Worm (Caenorhabditis elegans) whole organism, L2 larva: ENCODE data around the gene F45D11.5.
"Not testable (repeated sequence)": the region's sequence is repeated elsewhere in the genome, so short reads cannot be mapped to it uniquely, and the experiment has no call there.

Source experiments
- F13H6.1 ChIP-seq: sonication (generic microtip); optimal IDR thresholded peaks from 2 replicates; lab custom pipeline; 2016; ENCODE audit warnings: missing genetic modification characterization, missing compliant biosample characterization
- ZK546.5 ChIP-seq: sonication (generic microtip); optimal IDR thresholded peaks from 2 replicates; lab custom pipeline; 2017; ENCODE audit warnings: missing biosample characterization, missing genetic modification characterization
- alr-1 ChIP-seq: fragments of 150-350 bp; optimal IDR thresholded peaks from 2 replicates; lab custom pipeline; 2014; ENCODE audit warnings: missing biosample characterization, missing genetic modification characterization
- aly-2 ChIP-seq: fragments of 150-350 bp; optimal IDR thresholded peaks from 2 replicates; lab custom pipeline; 2014; ENCODE audit warnings: missing biosample characterization, missing genetic modification characterization
- ama-1 ChIP-seq: fragments of 150-350 bp; optimal IDR thresholded peaks from 2 replicates; lab custom pipeline; 2018; ENCODE audit warnings: inconsistent platforms
- blmp-1 ChIP-seq: sonication (generic microtip); optimal IDR thresholded peaks from 2 replicates; lab custom pipeline; 2017; ENCODE audit warnings: missing genetic modification characterization, mild to moderate bottlenecking, missing compliant biosample characterization, antibody characterized with exemption, moderate library complexity; ENCODE audit not compliant: insufficient read depth
- ceh-16 ChIP-seq: fragments of 150-350 bp; optimal IDR thresholded peaks from 2 replicates; lab custom pipeline; 2014; ENCODE audit warnings: missing biosample characterization, missing genetic modification characterization
- ceh-82 ChIP-seq: fragments of 150-350 bp; optimal IDR thresholded peaks from 2 replicates; lab custom pipeline; 2014; ENCODE audit warnings: missing biosample characterization, missing genetic modification characterization
- crh-2 ChIP-seq: sonication (generic microtip); optimal IDR thresholded peaks from 2 replicates; lab custom pipeline; 2017; ENCODE audit warnings: missing biosample characterization, missing genetic modification characterization
- egl-27 ChIP-seq: sonication (generic microtip); optimal IDR thresholded peaks from 3 replicates; lab custom pipeline; 2017; ENCODE audit warnings: missing biosample characterization, missing genetic modification reagents, missing genetic modification characterization
- elt-1 ChIP-seq: fragments of 150-350 bp; optimal IDR thresholded peaks from 2 replicates; lab custom pipeline; 2014; ENCODE audit warnings: missing biosample characterization, missing genetic modification characterization
- elt-3 ChIP-seq: sonication (generic microtip); optimal IDR thresholded peaks from 2 replicates; lab custom pipeline; 2017; ENCODE audit warnings: missing biosample characterization, missing genetic modification characterization
- fos-1 ChIP-seq: fragments of 150-350 bp; optimal IDR thresholded peaks from 2 replicates; lab custom pipeline; 2014; ENCODE audit warnings: missing biosample characterization, missing genetic modification characterization
- gmeb-1 ChIP-seq: fragments of 150-350 bp; optimal IDR thresholded peaks from 2 replicates; lab custom pipeline; 2014; ENCODE audit warnings: missing biosample characterization, missing genetic modification characterization
- lin-11 ChIP-seq: fragments of 150-350 bp; sonication (generic microtip); optimal IDR thresholded peaks from 2 replicates; lab custom pipeline; 2014; ENCODE audit warnings: missing biosample characterization, missing genetic modification characterization, inconsistent platforms, mixed read lengths
- lin-13 ChIP-seq: fragments of 150-350 bp; optimal IDR thresholded peaks from 2 replicates; lab custom pipeline; 2014; ENCODE audit warnings: missing biosample characterization, missing genetic modification reagents, missing genetic modification characterization
- lin-39 ChIP-seq: fragments of 150-350 bp; optimal IDR thresholded peaks from 2 replicates; lab custom pipeline; 2014; ENCODE audit warnings: missing biosample characterization, missing genetic modification reagents, missing genetic modification characterization
- mab-5 ChIP-seq: fragments of 150-350 bp; optimal IDR thresholded peaks from 2 replicates; lab custom pipeline; 2014; ENCODE audit warnings: missing biosample characterization, missing genetic modification characterization
- mdl-1 ChIP-seq, 2 experiments: fragments of 150-350 bp in 1 of 2; sonication (generic microtip) in 1 of 2; optimal IDR thresholded peaks; 2 replicates each; lab custom pipeline; 2017; ENCODE audit warnings: missing biosample characterization in 2 of 2, missing genetic modification characterization in 2 of 2
- nhr-10 ChIP-seq: sonication (generic microtip); optimal IDR thresholded peaks from 2 replicates; lab custom pipeline; 2017; ENCODE audit warnings: missing biosample characterization, missing genetic modification characterization
- nhr-12 ChIP-seq: fragments of 150-350 bp; optimal IDR thresholded peaks from 2 replicates; lab custom pipeline; 2014; ENCODE audit warnings: missing biosample characterization, missing genetic modification characterization
- nhr-129 ChIP-seq: fragments of 150-350 bp; optimal IDR thresholded peaks from 2 replicates; lab custom pipeline; 2014; ENCODE audit warnings: missing biosample characterization, missing genetic modification characterization
- nhr-23 ChIP-seq: fragments of 150-350 bp; optimal IDR thresholded peaks from 2 replicates; lab custom pipeline; 2014; ENCODE audit warnings: missing biosample characterization, missing genetic modification reagents, missing genetic modification characterization
- nhr-237 ChIP-seq: fragments of 150-350 bp; optimal IDR thresholded peaks from 2 replicates; lab custom pipeline; 2014; ENCODE audit warnings: missing biosample characterization, missing genetic modification characterization
- nhr-25 ChIP-seq: fragments of 150-350 bp; sonication (generic microtip); optimal IDR thresholded peaks from 3 replicates; lab custom pipeline; 2014; ENCODE audit warnings: missing biosample characterization, missing genetic modification characterization
- nhr-77 ChIP-seq: fragments of 150-350 bp; optimal IDR thresholded peaks from 2 replicates; lab custom pipeline; 2014; ENCODE audit warnings: missing biosample characterization, missing genetic modification characterization
- sma-3 ChIP-seq: sonication (generic microtip); optimal IDR thresholded peaks from 2 replicates; lab custom pipeline; 2016; ENCODE audit warnings: missing genetic modification reagents, missing genetic modification characterization, missing compliant biosample characterization
- ztf-1 ChIP-seq: fragments of 200-800 bp; sonication (Bioruptor generic); conservative IDR thresholded peaks from 2 replicates; pipeline ENCODE4 v1.3.6; 2022; ENCODE audit warnings: missing genetic modification characterization, missing compliant biosample characterization
- ztf-4 ChIP-seq: fragments of 150-350 bp; optimal IDR thresholded peaks from 2 replicates; lab custom pipeline; 2014; ENCODE audit warnings: missing biosample characterization, missing genetic modification characterization

The F45D11.5 gene

DNA sequence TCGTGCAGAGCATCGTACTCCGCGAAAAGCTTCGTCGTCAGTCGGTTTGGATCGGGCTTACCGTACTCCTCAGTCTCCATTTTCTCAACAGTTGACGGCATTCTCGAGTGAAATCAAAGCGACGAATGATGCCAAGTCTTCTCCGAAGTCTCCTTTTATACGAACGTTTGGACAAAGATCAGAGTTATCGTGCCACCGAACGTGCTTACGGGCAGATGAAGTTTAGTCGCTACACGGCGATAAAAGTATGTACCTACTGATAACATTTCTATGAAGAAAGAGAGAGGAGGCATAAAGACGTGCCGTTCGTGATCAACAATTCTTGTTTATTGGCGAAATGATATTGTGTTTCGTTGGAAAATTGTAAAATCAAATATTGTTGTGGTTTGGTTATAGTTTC, 4.9 kb downstream of the F45D11.5 start, which contains the start of gene F45D11.14:
Gene F45D11.14 (minus strand): TSS at position 101 of the 400 bp plus-strand sequence.
- TF ChIP-seq ztf-1 (GFP tag; lab: Robert Waterston, UW); nhr-10; ceh-82 (tag; lab: Kevin White, UChicago): not testable (repeated sequence)

ce11 chrII:1024684-1025083, 23.2 kb downstream of the F45D11.5 start, which contains the start of gene btb-11:
Gene btb-11 (minus strand): TSS chrII:1024784.
- not testable (repeated sequence) for TF ChIP-seq ceh-82 (tag; lab: Kevin White, UChicago); lin-11 (tag; lab: Kevin White, UChicago); gmeb-1

DNA sequence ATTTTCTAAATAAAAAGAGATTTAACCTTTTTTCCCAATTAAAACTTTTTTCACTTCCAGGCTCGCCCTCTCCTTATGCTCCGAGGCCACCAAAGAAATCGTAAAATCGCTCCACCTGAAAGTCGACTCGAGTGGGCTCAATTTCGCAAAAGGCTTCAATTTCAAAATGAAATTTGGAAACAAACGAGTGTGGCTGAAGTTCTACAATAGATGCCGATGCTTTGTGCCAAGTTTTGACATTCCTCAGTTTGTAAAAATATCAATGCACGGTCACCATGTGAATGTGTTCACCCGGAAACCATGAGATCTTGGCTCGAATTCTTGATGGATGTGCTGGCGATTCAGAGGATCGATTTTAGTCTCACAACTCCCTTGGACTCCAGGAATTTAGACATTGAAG, 25.2 kb downstream of the F45D11.5 start, which contains the start of gene M01D1.12:
Gene M01D1.12 (plus strand): TSS at position 301 of the 400 bp plus-strand sequence.
- no peak for TF ChIP-seq fos-1 (tag; lab: Kevin White, UChicago)
- TF ChIP-seq lin-11 (tag; lab: Kevin White, UChicago) = no peak
- no peak for TF ChIP-seq ztf-4
- no peak for TF ChIP-seq ceh-82 (tag; lab: Kevin White, UChicago)
- TF ChIP-seq nhr-12 (tag; lab: Kevin White, UChicago) = no peak

ce11 chrII:1028602-1029001, 27.1 kb downstream of the F45D11.5 start, which contains the start of gene math-34:
Gene math-34 (plus strand): TSS chrII:1028972.
- TF ChIP-seq fos-1 (tag; lab: Kevin White, UChicago) (peak; percentile 23), nhr-10 (no peak)

DNA sequence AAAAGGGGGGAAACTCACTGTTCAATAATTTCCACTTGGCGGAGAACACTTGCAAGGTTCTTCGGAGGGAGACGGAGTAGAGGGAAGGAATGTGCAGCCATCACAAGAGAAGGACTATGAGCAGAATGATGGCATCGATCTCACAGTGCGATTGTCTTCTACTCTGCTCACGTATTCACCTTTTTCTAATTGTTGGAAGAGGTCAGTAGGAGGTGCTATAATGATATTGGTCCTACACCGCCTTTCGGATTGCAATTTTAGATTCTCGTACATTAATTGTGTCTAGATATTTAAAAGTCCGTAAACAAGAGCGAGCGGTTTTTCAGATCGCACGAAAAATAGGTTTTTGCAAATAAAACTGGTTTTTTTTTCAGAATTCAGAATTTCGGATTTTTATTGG, 39.0 kb downstream of the F45D11.5 start, which contains the start of gene fbxb-39:
Gene fbxb-39 (minus strand): TSS at position 101 of the 400 bp plus-strand sequence.
- TF ChIP-seq F13H6.1 (tag; lab: Kevin White, UChicago) (no peak), ztf-1 (GFP tag; lab: Robert Waterston, UW) (no peak), nhr-25 (tag; lab: Kevin White, UChicago) (no peak), lin-39 (no peak), elt-3 (tag; lab: Kevin White, UChicago) (no peak), ama-1 (lab: Kevin White, UChicago) (no peak), ceh-82 (tag; lab: Kevin White, UChicago) (no peak), crh-2 (tag; lab: Kevin White, UChicago) (no peak), lin-13 (no peak), mdl-1 (tag; optimal IDR thresholded peaks at IDR 0.05; lab: Kevin White, UChicago) (no peak), aly-2 (tag; lab: Kevin White, UChicago) (no peak), gmeb-1 (no peak), nhr-129 (no peak), ceh-16 (tag; lab: Kevin White, UChicago) (no peak), blmp-1 (tag; lab: Kevin White, UChicago) (no peak), ZK546.5 (tag; lab: Kevin White, UChicago) (no peak), nhr-23 (tag; lab: Kevin White, UChicago) (no peak), alr-1 (tag; lab: Kevin White, UChicago) (no peak), nhr-77 (tag; lab: Kevin White, UChicago) (no peak), lin-11 (tag; lab: Kevin White, UChicago) (no peak)

ce11 chrII:1042227-1042626, 40.7 kb downstream of the F45D11.5 start, which contains the start of gene fbxb-41:
Gene fbxb-41 (minus strand): TSS chrII:1042327.
- TF ChIP-seq ztf-1 (GFP tag; lab: Robert Waterston, UW) (no peak), nhr-237 (tag; lab: Kevin White, UChicago) (no peak), lin-13 (no peak), egl-27 (no peak), nhr-10 (no peak), F13H6.1 (tag; lab: Kevin White, UChicago) (no peak), sma-3 (no peak), nhr-129 (no peak), aly-2 (tag; lab: Kevin White, UChicago) (no peak), elt-1 (no peak), mab-5 (tag; lab: Kevin White, UChicago) (no peak)

- TF ChIP-seq nhr-25, nhr-77, nhr-23 (tag; lab: Kevin White, UChicago): not testable (repeated sequence)
Measured at ce11 chrII:1043932-1044331, 42.4 kb downstream of the F45D11.5 start, which contains the start of gene fbxb-45. Gene fbxb-45 (minus strand): TSS chrII:1044032.
